Worm (Caenorhabditis elegans) whole organism, dauer: ENCODE measurements around the gene F40G12.10.
"Not testable (repeated sequence)": the region's sequence is repeated elsewhere in the genome, so short reads cannot be mapped to it uniquely, and the experiment has no call there.

Source experiments
- unc-62 ChIP-seq: sonication (generic microtip); optimal IDR thresholded peaks from 2 replicates; lab custom pipeline; 2017; ENCODE audit warnings: missing biosample characterization, missing genetic modification reagents, missing genetic modification characterization

F40G12.10 gene

DNA sequence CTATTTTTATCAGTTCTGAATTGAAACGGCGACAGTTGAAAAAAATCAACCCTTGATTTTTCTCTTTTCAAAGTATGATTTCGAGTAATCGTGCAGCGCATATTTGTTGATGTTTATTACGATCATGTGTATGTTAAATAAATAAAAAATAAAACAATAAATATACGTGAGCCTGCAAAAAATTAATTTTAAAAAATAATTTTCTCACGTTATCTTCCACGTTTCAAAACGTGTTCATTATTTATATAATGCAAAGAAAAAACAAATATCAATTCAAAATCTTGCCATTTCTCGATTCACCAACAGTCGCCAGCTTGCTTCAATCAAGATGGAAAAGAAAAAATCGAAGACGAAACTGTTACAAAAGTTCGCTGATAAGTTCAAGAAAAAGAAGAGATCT is at the start of gene F40G12.10:
Gene F40G12.10 (plus strand): TSS at position 301 of the 400 bp plus-strand sequence.
- TF ChIP-seq unc-62 (GFP tag; lab: Kevin White, UChicago) = no peak

ce11 chrV:14235942-14236341 is 47.4 kb upstream of the F40G12.10 start, which contains the start of gene ent-3:
ent-3 (minus strand) TSS chrV:14236042.
- TF ChIP-seq unc-62 (GFP tag; lab: Kevin White, UChicago) = no peak

DNA sequence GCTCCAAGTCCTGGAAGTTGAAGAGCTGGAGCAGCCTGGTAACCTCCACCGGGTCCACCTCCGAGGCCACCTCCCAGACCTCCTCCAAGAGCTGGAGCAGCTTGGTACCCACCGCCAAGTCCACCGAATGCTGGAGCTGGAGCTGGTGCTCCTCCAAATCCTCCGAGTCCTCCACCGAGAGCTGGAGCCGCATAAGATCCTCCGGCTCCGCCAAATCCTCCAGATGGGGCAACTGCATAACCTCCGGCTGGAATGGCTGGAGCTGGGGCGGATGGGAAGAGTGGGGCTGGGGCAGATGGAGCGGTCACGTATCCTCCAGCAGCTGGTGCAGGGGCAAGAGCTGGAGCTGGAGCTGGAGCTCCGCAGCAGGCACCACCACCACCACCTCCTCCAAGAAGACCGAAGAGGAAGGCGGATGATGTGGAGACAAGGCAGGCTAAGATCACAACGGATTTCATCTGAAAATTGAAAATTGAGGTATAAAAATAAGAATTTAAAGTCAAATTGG is 42.6 kb upstream of the F40G12.10 start, which contains the start of gene K02E11.10:
Gene K02E11.10 (minus strand): TSS at position 458 of the 508 bp plus-strand sequence.
- TF ChIP-seq unc-62 (GFP tag; lab: Kevin White, UChicago) = no peak

- no peak for TF ChIP-seq unc-62 (GFP tag; lab: Kevin White, UChicago)
Measured at ce11 chrV:14243904-14244303, 39.4 kb upstream of the F40G12.10 start, which contains the start of gene sre-7. sre-7 (plus strand) TSS chrV:14244204.

DNA sequence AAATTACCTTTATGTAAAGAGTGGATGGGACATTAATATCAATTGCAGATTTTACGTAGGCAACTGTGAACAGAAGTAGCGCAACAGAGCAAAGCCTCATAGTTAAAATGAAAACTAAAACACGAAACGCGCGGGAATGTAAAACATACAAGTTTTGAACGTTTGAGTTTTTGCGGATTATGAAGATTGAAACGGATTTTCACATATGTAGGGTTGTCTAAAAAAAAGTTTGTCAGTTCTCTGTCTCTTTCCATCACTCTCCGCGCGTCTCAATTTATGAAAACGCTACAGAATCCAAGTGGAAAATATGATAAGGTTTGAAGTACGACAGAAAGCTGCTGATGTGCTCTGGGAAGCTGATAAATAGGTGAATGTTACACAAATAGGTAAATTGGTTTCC is 36.6 kb upstream of the F40G12.10 start, which contains the start of gene K02E11.3:
Gene K02E11.3 (minus strand): TSS at position 101 of the 400 bp plus-strand sequence.
- TF ChIP-seq unc-62 (GFP tag; lab: Kevin White, UChicago) = no peak

DNA sequence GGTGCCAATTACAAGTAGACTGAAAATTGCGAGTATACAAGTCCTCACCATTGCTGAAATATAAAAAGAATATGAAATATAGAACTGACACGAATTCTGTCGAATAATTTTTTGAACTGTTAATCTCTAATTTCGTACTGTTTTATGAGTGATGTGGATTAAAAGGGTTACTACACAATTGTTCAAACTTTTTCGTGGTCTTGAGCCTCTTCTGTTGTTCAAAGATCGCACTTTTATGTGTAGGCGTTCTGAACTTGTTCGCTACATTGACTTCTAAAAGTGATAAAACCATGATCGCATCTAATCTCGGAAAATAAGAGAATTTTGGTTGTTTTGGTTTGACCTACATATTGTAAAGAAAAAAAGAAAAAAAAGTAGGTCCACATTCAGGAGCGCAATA is 35.3 kb upstream of the F40G12.10 start, which contains the start of gene K02E11.4:
Gene K02E11.4 (minus strand): TSS at position 101 of the 400 bp plus-strand sequence.
- TF ChIP-seq unc-62 (GFP tag; lab: Kevin White, UChicago) = no peak

- no peak for TF ChIP-seq unc-62 (GFP tag; lab: Kevin White, UChicago)
Measured at ce11 chrV:14248654-14249053, 34.7 kb upstream of the F40G12.10 start, which contains the start of gene K02E11.6. K02E11.6 (plus strand) TSS chrV:14248802.

ce11 chrV:14252025-14252424 is 31.3 kb upstream of the F40G12.10 start, which contains the start of gene K02E11.5:
K02E11.5 (plus strand) TSS chrV:14252325.
- no peak for TF ChIP-seq unc-62 (GFP tag; lab: Kevin White, UChicago)

- no peak for TF ChIP-seq unc-62 (GFP tag; lab: Kevin White, UChicago)
Measured at ce11 chrV:14254221-14254620, 29.1 kb upstream of the F40G12.10 start, which contains the start of gene K02E11.7. K02E11.7 (minus strand) TSS chrV:14254321.

DNA sequence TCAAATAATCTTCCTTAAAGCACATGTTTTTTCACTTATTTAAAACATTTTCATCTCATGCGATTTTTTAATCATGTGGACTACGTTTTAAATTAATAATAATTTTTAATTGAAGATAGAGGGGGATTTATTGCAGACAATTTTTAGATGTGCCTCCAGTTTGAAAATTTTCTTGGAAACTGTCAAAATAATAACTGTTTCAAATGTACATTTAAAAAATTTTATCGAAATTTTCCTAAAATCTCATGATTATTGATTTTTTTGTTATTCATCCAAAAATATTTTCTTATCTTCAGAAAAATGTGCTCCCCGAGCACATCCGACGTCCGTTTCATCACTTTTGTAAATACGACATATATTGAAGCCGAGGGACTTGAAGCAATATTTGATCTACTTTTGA is 26.5 kb upstream of the F40G12.10 start, which contains the start of gene sre-8:
Gene sre-8 (plus strand): TSS at position 301 of the 400 bp plus-strand sequence.
- TF ChIP-seq unc-62 (GFP tag; lab: Kevin White, UChicago) = no peak

DNA sequence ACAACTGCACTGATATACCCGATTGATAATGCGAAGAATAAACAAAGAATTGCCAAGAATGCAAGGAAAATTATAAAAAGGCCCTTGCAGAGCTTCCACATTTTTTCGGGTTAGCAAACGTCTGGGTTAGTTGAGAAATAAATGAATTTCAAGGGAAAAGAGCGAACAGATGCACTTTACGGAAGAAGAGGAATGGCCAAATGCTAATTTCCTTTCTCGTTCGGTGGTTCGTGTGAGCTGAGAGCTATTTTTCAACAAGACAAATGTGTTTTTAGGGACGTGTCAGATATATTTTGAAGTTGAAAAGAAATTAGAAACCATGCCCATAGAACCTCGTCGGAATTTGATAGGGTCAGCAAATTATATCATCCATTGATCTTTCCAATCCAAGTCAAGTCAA is 22.5 kb upstream of the F40G12.10 start, which contains the start of gene F40G12.2:
Gene F40G12.2 (minus strand): TSS at position 101 of the 400 bp plus-strand sequence.
- no peak for TF ChIP-seq unc-62 (GFP tag; lab: Kevin White, UChicago)

- TF ChIP-seq unc-62 (GFP tag; lab: Kevin White, UChicago) = no peak
Measured at ce11 chrV:14267326-14267942, 15.9 kb upstream of the F40G12.10 start.

- no peak for TF ChIP-seq unc-62 (GFP tag; lab: Kevin White, UChicago)
Measured at ce11 chrV:14268616-14269015, 14.7 kb upstream of the F40G12.10 start, which contains the start of gene F40G12.4. F40G12.4 (minus strand) TSS chrV:14268716.

DNA sequence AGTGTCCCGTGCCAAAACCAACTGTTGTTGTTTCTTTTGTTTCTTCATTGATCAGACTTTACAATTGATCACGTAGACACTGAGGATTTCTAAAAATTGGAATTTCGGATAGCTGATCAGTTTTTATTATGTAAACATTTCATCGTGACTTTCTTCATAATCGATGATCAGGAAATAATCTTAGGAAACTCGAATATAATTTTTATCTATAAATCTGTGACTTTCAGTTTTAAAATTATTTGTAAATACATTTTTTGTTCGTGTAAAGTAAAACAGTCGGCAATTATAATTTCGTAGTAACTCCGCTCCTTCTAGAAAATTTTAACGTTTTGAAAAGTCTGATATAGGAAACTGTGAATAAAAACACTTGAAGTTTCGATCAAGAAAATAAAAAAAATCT is 12.6 kb upstream of the F40G12.10 start, which contains the start of gene F40G12.5:
Gene F40G12.5 (minus strand): TSS at position 101 of the 400 bp plus-strand sequence.
- no peak for TF ChIP-seq unc-62 (GFP tag; lab: Kevin White, UChicago)

DNA sequence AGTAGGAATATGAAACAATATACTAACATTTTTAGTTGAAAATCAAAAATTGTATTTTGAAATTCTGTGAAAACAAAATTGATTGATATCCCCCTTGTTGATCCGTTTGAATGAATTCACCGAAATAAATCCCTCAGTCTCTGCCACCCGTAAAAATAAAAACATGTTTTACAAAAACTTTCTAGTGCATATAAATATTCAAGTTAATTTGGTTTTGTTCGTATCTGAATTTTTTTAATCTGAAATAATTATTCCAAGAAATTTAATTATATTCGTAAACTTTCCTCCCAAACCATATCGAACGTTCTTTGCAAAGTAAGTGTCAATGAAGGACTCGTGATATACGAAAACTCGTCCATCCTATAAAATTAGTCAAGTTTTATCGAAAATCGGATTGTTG is 10.3 kb upstream of the F40G12.10 start, which contains the start of gene F40G12.6:
Gene F40G12.6 (minus strand): TSS at position 101 of the 400 bp plus-strand sequence.
- no peak for TF ChIP-seq unc-62 (GFP tag; lab: Kevin White, UChicago)

- not testable (repeated sequence) for TF ChIP-seq unc-62 (GFP tag; lab: Kevin White, UChicago)
Measured at ce11 chrV:14274268-14274667, 9.1 kb upstream of the F40G12.10 start, which contains the start of gene F40G12.7. F40G12.7 (plus strand) TSS chrV:14274568.
